Worm (Caenorhabditis elegans) whole organism, late embryonic: ENCODE data around the gene ncx-8.

Experiments
- ceh-6 ChIP-seq: fragments of 200-800 bp; sonication (Bioruptor generic); optimal IDR thresholded peaks from 2 replicates; lab custom pipeline; 2018; ENCODE audit warnings: mild to moderate bottlenecking, missing genetic modification characterization, missing compliant biosample characterization
- ceh-9 ChIP-seq: sonication (generic microtip); optimal IDR thresholded peaks from 2 replicates; lab custom pipeline; 2016; ENCODE audit warnings: mild to moderate bottlenecking, missing genetic modification characterization, inconsistent platforms, missing compliant biosample characterization
- lin-11 ChIP-seq: fragments of 200-800 bp; sonication (Bioruptor generic); optimal IDR thresholded peaks from 2 replicates; lab custom pipeline; 2018; ENCODE audit warnings: mild to moderate bottlenecking, missing genetic modification characterization, missing compliant biosample characterization
- nhr-11 ChIP-seq: fragments of 150-350 bp; optimal IDR thresholded peaks from 2 replicates; lab custom pipeline; 2014; ENCODE audit warnings: missing biosample characterization, missing genetic modification characterization
- pha-4 ChIP-seq: fragments of 150-350 bp; optimal IDR thresholded peaks from 2 replicates; lab custom pipeline; 2018; ENCODE audit warnings: missing biosample characterization, missing genetic modification reagents, missing genetic modification characterization
- tbx-2 ChIP-seq: sonication (generic microtip); optimal IDR thresholded peaks from 2 replicates; lab custom pipeline; 2016; ENCODE audit warnings: missing genetic modification characterization, missing compliant biosample characterization
- zip-5 ChIP-seq: sonication (generic microtip); optimal IDR thresholded peaks from 2 replicates; lab custom pipeline; 2016; ENCODE audit warnings: missing genetic modification characterization, missing compliant biosample characterization

- TF ChIP-seq pha-4 (tag; lab: Kevin White, UChicago), result no peak
- no peak for TF ChIP-seq tbx-2
- no peak for TF ChIP-seq ceh-9 (tag; lab: Kevin White, UChicago)
- no peak for TF ChIP-seq nhr-11 (tag; lab: Kevin White, UChicago)
- no peak for TF ChIP-seq zip-5
- no peak for TF ChIP-seq ceh-6 (GFP tag; lab: Kevin White, UChicago)
- TF ChIP-seq lin-11, result no peak
Observed at ce11 chrV:4977539-4977938, 9.5 kb downstream of the ncx-8 start.
